Worm (Caenorhabditis elegans) whole organism, L1 larva: Measurements from ENCODE around the gene kin-24.

Experiments
- C16A3.4 ChIP-seq: fragments of 150-350 bp; optimal IDR thresholded peaks from 2 replicates; lab custom pipeline; 2014; ENCODE audit warnings: missing biosample characterization, missing genetic modification characterization
- C34B4.2 ChIP-seq: sonication (generic microtip); optimal IDR thresholded peaks from 2 replicates; lab custom pipeline; 2017; ENCODE audit warnings: mild to moderate bottlenecking, missing genetic modification characterization, missing compliant biosample characterization
- Y116A8C.19 ChIP-seq: sonication (generic microtip); optimal IDR thresholded peaks from 2 replicates; lab custom pipeline; 2016; ENCODE audit warnings: missing compliant biosample characterization, missing genetic modification characterization, borderline replicate concordance
- alr-1 ChIP-seq: fragments of 200-800 bp; sonication (Bioruptor generic); optimal IDR thresholded peaks from 2 replicates; lab custom pipeline; 2018; ENCODE audit warnings: borderline replicate concordance, mild to moderate bottlenecking, missing genetic modification characterization, missing compliant biosample characterization
- ama-1 ChIP-seq: fragments of 150-350 bp; optimal IDR thresholded peaks from 2 replicates; lab custom pipeline; 2014
- blmp-1 ChIP-seq: fragments of 150-350 bp; optimal IDR thresholded peaks from 2 replicates; lab custom pipeline; 2014; ENCODE audit warnings: missing biosample characterization, missing genetic modification characterization
- ceh-82 ChIP-seq, 3 experiments: fragments of 150-350 bp in 1 of 3; sonication (generic microtip) in 2 of 3; optimal IDR thresholded peaks; 2 replicates each; lab custom pipeline; 2014 to 2017; ENCODE audit warnings: missing biosample characterization in 3 of 3, missing genetic modification characterization in 3 of 3
- efl-1 ChIP-seq, 4 experiments: fragments of 150-350 bp; optimal IDR thresholded peaks in 3 of 4; peaks in 1 of 4; 1 replicate in 1 of 4; 2 replicates in 3 of 4; lab custom pipeline; 2014; ENCODE audit warnings: missing biosample characterization in 2 of 4, missing genetic modification characterization in 2 of 4, missing genetic modification reagents in 2 of 4
- egl-13 ChIP-seq: sonication (generic microtip); optimal IDR thresholded peaks from 2 replicates; lab custom pipeline; 2016; ENCODE audit warnings: missing genotype, missing genetic modification reagents, missing genetic modification characterization, missing compliant biosample characterization
- egl-27 ChIP-seq, 2 experiments: fragments of 150-350 bp in 1 of 2; sonication (generic microtip); optimal IDR thresholded peaks; 3 replicates each; lab custom pipeline; 2017 to 2018; ENCODE audit warnings: missing biosample characterization in 2 of 2, missing genetic modification characterization in 2 of 2, missing genetic modification reagents in 2 of 2
- ets-5 ChIP-seq: fragments of 200-800 bp; sonication (Bioruptor generic); IDR thresholded peaks from 2 replicates; pipeline ENCODE4 v1.3.6; 2022; ENCODE audit warnings: missing genetic modification characterization, missing compliant biosample characterization
- fkh-10 ChIP-seq: sonication (generic microtip); optimal IDR thresholded peaks from 2 replicates; lab custom pipeline; 2017; ENCODE audit warnings: missing biosample characterization, missing genetic modification reagents, missing genetic modification characterization
- grh-1 ChIP-seq: fragments of 200-800 bp; sonication (Bioruptor generic); IDR thresholded peaks from 2 replicates; pipeline ENCODE4 v1.3.6; 2022; ENCODE audit warnings: missing genetic modification reagents, missing genetic modification characterization, missing compliant biosample characterization
- hlh-4 ChIP-seq: sonication (generic microtip); optimal IDR thresholded peaks from 2 replicates; lab custom pipeline; 2016; ENCODE audit warnings: mild to moderate bottlenecking, missing genetic modification characterization, missing compliant biosample characterization
- hpl-2 ChIP-seq: fragments of 150-350 bp; optimal IDR thresholded peaks from 2 replicates; lab custom pipeline; 2014; ENCODE audit warnings: missing biosample characterization, missing genetic modification reagents, missing genetic modification characterization
- isw-1 ChIP-seq: fragments of 200-800 bp; sonication (Bioruptor generic); IDR thresholded peaks from 2 replicates; pipeline ENCODE4 v1.3.6; 2022; ENCODE audit warnings: missing genetic modification characterization, missing compliant biosample characterization
- jun-1 ChIP-seq: fragments of 150-350 bp; optimal IDR thresholded peaks from 2 replicates; lab custom pipeline; 2014; ENCODE audit warnings: missing biosample characterization, missing genetic modification reagents, missing genetic modification characterization
- lin-13 ChIP-seq: fragments of 150-350 bp; optimal IDR thresholded peaks from 2 replicates; lab custom pipeline; 2014; ENCODE audit warnings: missing biosample characterization, missing genetic modification reagents, missing genetic modification characterization
- lin-35 ChIP-seq, 2 experiments: fragments of 150-350 bp; optimal IDR thresholded peaks; 2 replicates each; lab custom pipeline; 2014; ENCODE audit warnings: missing biosample characterization in 2 of 2, missing genetic modification characterization in 2 of 2, missing genetic modification reagents in 2 of 2
- mdl-1 ChIP-seq, 2 experiments: fragments of 150-350 bp; optimal IDR thresholded peaks; 2 replicates each; lab custom pipeline; 2014 to 2017; ENCODE audit warnings: missing biosample characterization in 2 of 2, missing genetic modification characterization in 2 of 2, inconsistent platforms in 1 of 2
- mep-1 ChIP-seq: fragments of 150-350 bp; optimal IDR thresholded peaks from 2 replicates; lab custom pipeline; 2014; ENCODE audit warnings: missing biosample characterization, missing genetic modification characterization
- nhr-11 ChIP-seq: fragments of 150-350 bp; optimal IDR thresholded peaks from 2 replicates; lab custom pipeline; 2014; ENCODE audit warnings: missing biosample characterization, missing genetic modification characterization
- nhr-12 ChIP-seq: sonication (generic microtip); optimal IDR thresholded peaks from 2 replicates; lab custom pipeline; 2017; ENCODE audit warnings: missing biosample characterization, missing genetic modification characterization
- nhr-20 ChIP-seq: sonication (generic microtip); optimal IDR thresholded peaks from 2 replicates; lab custom pipeline; 2016; ENCODE audit warnings: mild to moderate bottlenecking, missing genetic modification characterization, missing compliant biosample characterization
- nhr-28 ChIP-seq: fragments of 150-350 bp; optimal IDR thresholded peaks from 2 replicates; lab custom pipeline; 2014; ENCODE audit warnings: missing biosample characterization, missing genetic modification characterization
- nhr-47 ChIP-seq: sonication (generic microtip); optimal IDR thresholded peaks from 2 replicates; lab custom pipeline; 2016; ENCODE audit warnings: mild to moderate bottlenecking, missing genetic modification characterization, moderate library complexity, missing compliant biosample characterization
- nhr-71 ChIP-seq: sonication (generic microtip); optimal IDR thresholded peaks from 2 replicates; lab custom pipeline; 2016; ENCODE audit warnings: mild to moderate bottlenecking, missing genetic modification characterization, moderate library complexity, missing compliant biosample characterization
- nhr-76 ChIP-seq: sonication (generic microtip); optimal IDR thresholded peaks from 2 replicates; lab custom pipeline; 2017; ENCODE audit warnings: missing biosample characterization, missing genetic modification characterization
- nhr-85 ChIP-seq: sonication (generic microtip); peaks from one replicate; lab custom pipeline; 2016; ENCODE audit warnings: missing genetic modification characterization, inconsistent platforms, missing compliant biosample characterization
- nhr-90 ChIP-seq: sonication (generic microtip); optimal IDR thresholded peaks from 2 replicates; lab custom pipeline; 2016; ENCODE audit warnings: mild to moderate bottlenecking, missing genetic modification characterization, missing compliant biosample characterization; ENCODE audit not compliant: poor library complexity
- pax-3 ChIP-seq: fragments of 200-800 bp; sonication (Bioruptor generic); optimal IDR thresholded peaks from 2 replicates; lab custom pipeline; 2018; ENCODE audit warnings: mild to moderate bottlenecking, missing genetic modification characterization, moderate library complexity, missing compliant biosample characterization
- pqm-1 ChIP-seq: sonication (generic microtip); optimal IDR thresholded peaks from 3 replicates; lab custom pipeline; 2017; ENCODE audit warnings: missing biosample characterization, missing genetic modification characterization
- rnt-1 ChIP-seq: sonication (generic microtip); optimal IDR thresholded peaks from 2 replicates; lab custom pipeline; 2016; ENCODE audit warnings: mild to moderate bottlenecking, missing genetic modification characterization, moderate library complexity, missing compliant biosample characterization
- skn-1 ChIP-seq: fragments of 150-350 bp; optimal IDR thresholded peaks from 2 replicates; lab custom pipeline; 2014; ENCODE audit warnings: missing biosample characterization, missing genetic modification characterization
- snpc-4 ChIP-seq: fragments of 150-350 bp; optimal IDR thresholded peaks from 2 replicates; lab custom pipeline; 2014; ENCODE audit warnings: missing biosample characterization, missing genetic modification characterization
- snu-23 ChIP-seq: sonication (generic microtip); optimal IDR thresholded peaks from 2 replicates; lab custom pipeline; 2016; ENCODE audit warnings: missing genetic modification characterization, missing compliant biosample characterization
- sox-4 ChIP-seq: sonication (generic microtip); optimal IDR thresholded peaks from 2 replicates; lab custom pipeline; 2016; ENCODE audit warnings: missing genetic modification characterization, missing compliant biosample characterization
- sup-37 ChIP-seq: fragments of 200-800 bp; sonication (Bioruptor generic); optimal IDR thresholded peaks from 2 replicates; lab custom pipeline; 2018; ENCODE audit warnings: mild to moderate bottlenecking, missing genetic modification characterization, missing compliant biosample characterization
- swsn-7 ChIP-seq: sonication (generic microtip); optimal IDR thresholded peaks from 2 replicates; lab custom pipeline; 2016; ENCODE audit warnings: missing genetic modification characterization, missing compliant biosample characterization
- tlp-1 ChIP-seq: fragments of 150-350 bp; optimal IDR thresholded peaks from 2 replicates; lab custom pipeline; 2014; ENCODE audit warnings: missing biosample characterization, missing genetic modification characterization
- unc-130 ChIP-seq: fragments of 150-350 bp; optimal IDR thresholded peaks from 2 replicates; lab custom pipeline; 2017; ENCODE audit warnings: missing biosample characterization, missing genetic modification characterization, inconsistent platforms
- zag-1 ChIP-seq: fragments of 150-350 bp; optimal IDR thresholded peaks from 2 replicates; lab custom pipeline; 2014; ENCODE audit warnings: missing biosample characterization, missing genetic modification characterization
- zip-4 ChIP-seq: fragments of 200-800 bp; sonication (Bioruptor generic); optimal IDR thresholded peaks from 2 replicates; lab custom pipeline; 2018; ENCODE audit warnings: mild to moderate bottlenecking, missing genetic modification characterization, moderate library complexity, missing compliant biosample characterization
- ztf-11 ChIP-seq, 2 experiments: sonication (generic microtip); optimal IDR thresholded peaks; 2 replicates each; lab custom pipeline; 2016 to 2017; ENCODE audit warnings: missing genetic modification characterization in 2 of 2, missing biosample characterization in 1 of 2, missing compliant biosample characterization in 1 of 2
- ztf-4 ChIP-seq: fragments of 150-350 bp; optimal IDR thresholded peaks from 2 replicates; lab custom pipeline; 2014; ENCODE audit warnings: missing biosample characterization, missing genetic modification characterization

Gene kin-24

ce11 chrIV:9840984-9841590 lies at the start of gene kin-24, which contains the start of gene msp-56:
TSS of gene kin-24 (minus strand) at chrIV:9841084.
TSS of gene msp-56 (plus strand) at chrIV:9841540.
- no peak for TF ChIP-seq ztf-11 (tag; optimal IDR thresholded peaks at IDR 0.05; lab: Kevin White, UChicago)
- no peak for TF ChIP-seq nhr-90 (tag; lab: Kevin White, UChicago)
- no peak for TF ChIP-seq zag-1 (tag; lab: Kevin White, UChicago)
- no peak for TF ChIP-seq swsn-7 (tag; lab: Kevin White, UChicago)
- TF ChIP-seq snpc-4 (tag; lab: Kevin White, UChicago): no peak
- TF ChIP-seq egl-13 (tag; lab: Kevin White, UChicago): no peak
- TF ChIP-seq skn-1 (tag; lab: Kevin White, UChicago): no peak
- TF ChIP-seq unc-130 (tag; lab: Kevin White, UChicago): no peak
- TF ChIP-seq nhr-11: no peak
- no peak for TF ChIP-seq efl-1 (optimal IDR thresholded peaks at IDR 0.05; lab: Kevin White, UChicago)
- TF ChIP-seq efl-1 (GFP tag; optimal IDR thresholded peaks at IDR 0.05 in 1 of 2; lab: Kevin White, UChicago): no peak
- no peak for TF ChIP-seq sox-4
- no peak for TF ChIP-seq hpl-2 (GFP tag; lab: Kevin White, UChicago)
- TF ChIP-seq nhr-85 (tag; lab: Kevin White, UChicago): no peak
- TF ChIP-seq C34B4.2 (tag; lab: Kevin White, UChicago): no peak
- no peak for TF ChIP-seq fkh-10 (GFP tag; lab: Kevin White, UChicago)
- TF ChIP-seq nhr-71: no peak
- TF ChIP-seq sup-37 (GFP tag; lab: Kevin White, UChicago): no peak
- TF ChIP-seq tlp-1: no peak

ce11 chrIV:9889857-9890256 lies 49.0 kb upstream of the kin-24 start, which contains the start of gene ttbk-3:
TSS of gene ttbk-3 (minus strand) at chrIV:9889957.
- TF ChIP-seq efl-1 (optimal IDR thresholded peaks at IDR 0.05; lab: Kevin White, UChicago) (no peak), efl-1 (GFP tag; optimal IDR thresholded peaks at IDR 0.05 in 1 of 2; lab: Kevin White, UChicago) (peak in 1 of 2 experiments; percentile 43), nhr-47 (no peak), pqm-1 (tag; lab: Kevin White, UChicago) (no peak), mdl-1 (tag; optimal IDR thresholded peaks at IDR 0.05; lab: Kevin White, UChicago) (no peak), egl-13 (tag; lab: Kevin White, UChicago) (no peak)
- TF ChIP-seq, all 84 proteins: peak for 1

- TF ChIP-seq blmp-1 (tag; lab: Kevin White, UChicago) (peak; percentile 30), C34B4.2 (tag; lab: Kevin White, UChicago) (no peak), grh-1 (GFP tag; lab: Robert Waterston, UW) (no peak), efl-1 (optimal IDR thresholded peaks at IDR 0.05; lab: Kevin White, UChicago) (peak; percentile 67 to 70), efl-1 (GFP tag; optimal IDR thresholded peaks at IDR 0.05 in 1 of 2; lab: Kevin White, UChicago) (peak; percentile 64 to 91), ztf-4 (tag; lab: Kevin White, UChicago) (no peak), ets-5 (no peak), jun-1 (tag; lab: Kevin White, UChicago) (no peak), fkh-10 (GFP tag; lab: Kevin White, UChicago) (peak; percentile 8), egl-13 (tag; lab: Kevin White, UChicago) (no peak), sox-4 (no peak), mep-1 (tag; lab: Kevin White, UChicago) (peak; percentile 74), ztf-11 (tag; optimal IDR thresholded peaks at IDR 0.05; lab: Kevin White, UChicago) (no peak), snu-23 (GFP tag; lab: Kevin White, UChicago) (peak; percentile 61), nhr-20 (no peak), hpl-2 (GFP tag; lab: Kevin White, UChicago) (no peak), skn-1 (tag; lab: Kevin White, UChicago) (peak; percentile 28), pax-3 (tag; lab: Kevin White, UChicago) (no peak), nhr-90 (tag; lab: Kevin White, UChicago) (no peak), ceh-82 (tag; optimal IDR thresholded peaks at IDR 0.05; lab: Kevin White, UChicago) (peak in 1 of 3 experiments; percentile 62), unc-130 (tag; lab: Kevin White, UChicago) (peak; percentile 9), swsn-7 (tag; lab: Kevin White, UChicago) (peak; percentile 33), alr-1 (tag; lab: Kevin White, UChicago) (no peak), lin-13 (GFP tag; lab: Kevin White, UChicago) (no peak), zip-4 (GFP tag; lab: Kevin White, UChicago) (no peak), nhr-85 (tag; lab: Kevin White, UChicago) (peak; percentile 33), isw-1 (GFP tag; lab: Robert Waterston, UW) (peak; percentile 36), nhr-12 (tag; lab: Kevin White, UChicago) (no peak), rnt-1 (tag; lab: Kevin White, UChicago) (peak; percentile 64), lin-35 (GFP tag; optimal IDR thresholded peaks at IDR 0.05; lab: Kevin White, UChicago) (peak; percentile 72 to 76), nhr-28 (tag; lab: Kevin White, UChicago) (no peak), C16A3.4 (peak; percentile 62), ama-1 (no peak), Y116A8C.19 (tag; lab: Kevin White, UChicago) (no peak), hlh-4 (tag; lab: Kevin White, UChicago) (no peak), nhr-76 (no peak), egl-27 (tag; optimal IDR thresholded peaks at IDR 0.05; lab: Kevin White, UChicago) (no peak)
Observed at ce11 chrIV:9884257-9884656, 43.4 kb upstream of the kin-24 start, which contains the start of the genes prp-18 and mccc-1. TSS of gene prp-18 (minus strand) at chrIV:9884383. TSS of gene mccc-1 (plus strand) at chrIV:9884570.
